Worm (Caenorhabditis elegans) whole organism, L3 larva: Measurements from ENCODE around the gene kin-18.

Source experiments
- aly-2 ChIP-seq: fragments of 150-350 bp; optimal IDR thresholded peaks from 2 replicates; lab custom pipeline; 2014; ENCODE audit warnings: missing biosample characterization, missing genetic modification characterization
- jun-1 ChIP-seq: fragments of 150-350 bp; optimal IDR thresholded peaks from 2 replicates; lab custom pipeline; 2014; ENCODE audit warnings: missing biosample characterization, missing genetic modification reagents, missing genetic modification characterization
- nhr-12 ChIP-seq: fragments of 150-350 bp; optimal IDR thresholded peaks from 2 replicates; lab custom pipeline; 2014; ENCODE audit warnings: missing biosample characterization, missing genetic modification characterization
- nhr-23 ChIP-seq: fragments of 150-350 bp; optimal IDR thresholded peaks from 2 replicates; lab custom pipeline; 2014; ENCODE audit warnings: missing biosample characterization, missing genetic modification reagents, missing genetic modification characterization
- pha-4 ChIP-seq: fragments of 150-350 bp; optimal IDR thresholded peaks from 2 replicates; lab custom pipeline; 2014; ENCODE audit warnings: missing biosample characterization, missing genetic modification reagents, missing genetic modification characterization
- skn-1 ChIP-seq: fragments of 150-350 bp; optimal IDR thresholded peaks from 2 replicates; lab custom pipeline; 2014; ENCODE audit warnings: missing biosample characterization, missing genetic modification characterization
- snpc-4 ChIP-seq: fragments of 150-350 bp; optimal IDR thresholded peaks from 2 replicates; lab custom pipeline; 2014; ENCODE audit warnings: missing biosample characterization, missing genetic modification characterization
- tbx-2 ChIP-seq: sonication (generic microtip); optimal IDR thresholded peaks from 2 replicates; lab custom pipeline; 2016; ENCODE audit warnings: mild to moderate bottlenecking, missing genetic modification characterization, missing compliant biosample characterization
- unc-62 ChIP-seq: fragments of 150-350 bp; sonication (generic microtip); optimal IDR thresholded peaks from 4 replicates; lab custom pipeline; 2014; ENCODE audit warnings: missing biosample characterization, missing genetic modification reagents, missing genetic modification characterization

DNA sequence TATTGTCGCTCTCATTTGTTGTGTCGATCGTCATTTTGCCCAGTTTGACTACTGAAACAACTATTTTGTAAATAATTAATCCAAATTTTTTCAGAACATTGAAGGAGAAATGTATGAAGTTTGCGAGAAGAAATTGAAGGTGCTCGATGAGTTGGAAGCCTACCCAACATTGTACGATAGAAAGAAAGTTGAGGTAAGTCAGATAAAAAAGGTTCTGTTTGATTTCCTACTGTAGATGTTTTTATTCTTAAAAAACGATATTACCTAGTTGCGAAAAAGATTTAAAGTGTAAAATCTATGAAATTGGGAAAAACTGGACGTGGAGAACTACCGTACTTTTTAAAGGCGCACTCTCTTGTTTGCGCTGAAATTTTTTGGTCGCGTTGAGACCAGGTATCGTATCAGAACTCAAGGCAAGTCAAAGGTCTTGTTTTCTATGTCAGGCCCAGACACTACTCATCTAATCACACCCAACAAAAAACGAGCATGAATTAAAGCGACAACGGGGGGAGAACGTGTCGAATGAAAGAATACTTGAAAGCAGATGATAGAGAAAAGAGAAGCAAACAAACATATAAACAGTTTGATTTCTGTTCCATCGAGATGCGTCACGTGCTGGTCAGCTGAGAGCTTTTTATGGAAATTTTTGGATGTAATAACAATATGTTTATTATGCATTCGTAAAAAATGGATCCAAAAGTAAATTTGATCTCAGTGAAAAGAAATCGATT lies 50.2 kb downstream of the kin-18 start, which contains the start of gene efk-1:
- TF ChIP-seq aly-2 (tag; lab: Kevin White, UChicago) (no peak), unc-62 (GFP tag; lab: Kevin White, UChicago) (no peak), jun-1 (tag; lab: Kevin White, UChicago) (no peak), pha-4 (tag; lab: Kevin White, UChicago) (peak; percentile 53), snpc-4 (tag; lab: Kevin White, UChicago) (no peak), tbx-2 (tag; lab: Kevin White, UChicago) (no peak), skn-1 (tag; lab: Kevin White, UChicago) (no peak), nhr-23 (tag; lab: Kevin White, UChicago) (no peak), nhr-12 (tag; lab: Kevin White, UChicago) (no peak)
